Worm (Caenorhabditis elegans) whole organism, L3 larva: Measurements from ENCODE around the gene F53F4.16.

Experiments used
- ceh-16 ChIP-seq: sonication (generic microtip); optimal IDR thresholded peaks from 2 replicates; lab custom pipeline; 2017; ENCODE audit warnings: missing biosample characterization, missing genetic modification characterization
- lin-15B ChIP-seq: fragments of 150-350 bp; optimal IDR thresholded peaks from 2 replicates; lab custom pipeline; 2014; ENCODE audit warnings: missing biosample characterization, missing genetic modification characterization
- snpc-4 ChIP-seq: fragments of 150-350 bp; optimal IDR thresholded peaks from 2 replicates; lab custom pipeline; 2014; ENCODE audit warnings: missing biosample characterization, missing genetic modification characterization

- TF ChIP-seq snpc-4 (no peak), ceh-16 (tag; lab: Kevin White, UChicago) (no peak), lin-15B (no peak)
Measured at ce11 chrV:13577463-13577862, 44.2 kb downstream of the F53F4.16 start.
